Fruit fly (Drosophila melanogaster) S2 (cell line): Measurements from ENCODE around the gene v.

Source experiments
- CG8478 ChIP-seq: fragments of >200 bp; optimal IDR thresholded peaks from 2 replicates; lab custom pipeline; 2018
- CTCF ChIP-seq, 2 experiments: fragments of >200 bp; optimal IDR thresholded peaks; 2 replicates each; lab custom pipeline; 2018

Gene v

DNA sequence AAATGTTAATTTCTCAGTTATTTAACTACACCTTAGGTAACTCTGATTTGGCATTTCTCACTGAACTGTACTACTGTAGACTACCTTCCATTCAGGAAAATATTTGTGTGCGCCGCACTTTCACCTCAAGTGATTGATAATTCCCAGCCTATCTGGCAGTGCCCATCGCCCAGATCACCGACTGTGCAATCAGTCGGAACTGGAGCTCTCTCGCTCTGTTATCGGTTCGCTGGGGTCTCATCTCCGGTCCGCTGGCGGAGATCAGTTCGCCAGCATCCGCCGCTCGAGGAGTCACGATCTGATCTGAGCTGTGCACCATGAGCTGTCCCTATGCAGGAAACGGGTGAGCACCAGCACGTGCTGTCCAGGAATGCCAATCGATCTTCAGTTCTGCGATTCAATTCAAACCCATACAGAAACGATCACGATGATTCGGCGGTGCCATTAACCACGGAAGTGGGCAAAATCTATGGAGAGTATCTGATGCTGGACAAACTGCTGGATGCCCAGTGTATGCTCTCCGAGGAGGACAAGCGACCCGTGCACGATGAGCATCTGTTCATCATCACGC lies at the start of gene v:
v (plus strand) TSS at position 262 of the 571 bp plus-strand sequence.
- TF ChIP-seq CG8478 (lab: Kevin White, UChicago) (no peak), CTCF (optimal IDR thresholded peaks at IDR 0.05; lab: Kevin White, UChicago) (no peak)

DNA sequence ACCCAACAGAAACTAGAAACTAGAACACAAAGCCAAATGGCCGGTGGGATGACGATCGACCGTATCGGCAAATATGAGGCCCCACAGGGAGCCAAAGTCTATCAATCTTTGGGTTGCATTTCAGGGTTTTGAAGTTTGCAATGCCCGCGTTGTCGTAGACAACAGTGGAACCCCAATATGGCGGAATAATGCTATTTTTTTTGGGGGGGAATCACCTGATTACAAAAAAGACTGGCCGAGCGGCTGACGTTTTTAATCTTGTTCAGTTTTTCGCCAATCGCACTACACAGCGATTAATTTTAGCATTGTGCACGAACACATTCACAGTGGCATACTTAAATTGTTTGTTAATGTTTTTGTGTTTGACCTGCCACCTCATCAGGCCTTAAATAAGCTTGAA lies 47.3 kb upstream of the v start:
- TF ChIP-seq CTCF (optimal IDR thresholded peaks at IDR 0.05; lab: Kevin White, UChicago): no peak
- no peak for TF ChIP-seq CG8478 (lab: Kevin White, UChicago)

DNA sequence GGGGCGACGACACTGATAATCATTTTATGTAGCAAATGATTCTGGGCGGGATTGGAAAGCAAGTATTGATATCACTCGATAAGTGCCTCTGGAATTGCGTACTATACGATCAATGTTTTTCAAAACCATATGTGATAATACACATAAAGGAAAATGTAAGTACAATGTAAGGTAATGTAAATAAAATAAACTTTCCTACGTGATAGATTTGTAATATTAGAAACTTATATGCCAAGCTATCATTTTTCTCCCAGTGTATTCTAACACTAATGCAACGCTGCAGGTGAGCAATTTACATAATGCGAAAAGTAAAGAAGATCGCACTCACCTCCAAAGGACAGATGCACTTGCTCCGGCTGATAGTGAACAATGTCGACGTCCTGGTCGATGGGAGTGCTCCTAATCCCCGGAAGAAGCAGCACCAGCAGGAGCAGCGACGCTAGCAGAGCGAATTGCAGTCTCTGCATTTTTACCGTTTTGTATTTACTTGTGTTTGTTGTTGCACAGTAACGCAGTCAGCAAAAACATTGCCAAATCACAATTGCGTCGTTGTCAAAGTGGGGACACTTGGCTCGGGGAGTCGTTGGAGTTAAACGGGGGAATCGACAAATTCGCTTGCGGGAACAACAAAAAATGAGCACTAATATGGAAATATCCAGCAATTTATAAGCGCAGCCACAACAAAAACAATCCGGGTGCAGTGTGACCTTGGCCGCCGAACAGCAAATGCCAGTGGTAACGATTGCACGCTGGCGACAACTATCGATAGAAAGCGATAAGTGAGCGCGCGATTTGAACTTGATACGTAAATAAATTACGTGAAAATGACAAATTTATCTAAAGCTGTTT lies 46.5 kb upstream of the v start, which contains the start of gene CG1637:
CG1637 (minus strand) TSS at position 807 of the 849 bp plus-strand sequence.
- TF ChIP-seq CTCF (optimal IDR thresholded peaks at IDR 0.05; lab: Kevin White, UChicago) (no peak), CG8478 (lab: Kevin White, UChicago) (no peak)

DNA sequence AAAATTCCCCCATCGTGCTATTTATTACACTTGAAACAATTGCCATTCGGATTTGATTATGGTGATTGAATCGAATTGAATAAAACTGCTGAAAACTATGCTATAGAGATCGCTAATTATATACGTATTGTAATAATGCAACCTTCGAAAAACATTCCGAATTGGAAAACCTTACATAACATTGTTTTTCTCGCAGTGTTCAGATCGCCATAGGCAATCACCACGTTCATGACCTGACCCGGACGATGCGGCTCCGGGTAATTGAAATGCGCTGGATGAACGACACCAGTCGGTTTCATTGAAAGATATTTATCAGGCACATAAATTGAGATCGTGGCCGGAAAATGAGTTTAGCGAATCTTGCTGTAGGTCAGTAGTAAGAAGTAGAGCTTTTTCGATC lies 41.0 kb upstream of the v start:
- no peak for TF ChIP-seq CTCF (optimal IDR thresholded peaks at IDR 0.05; lab: Kevin White, UChicago)
- no peak for TF ChIP-seq CG8478 (lab: Kevin White, UChicago)

DNA sequence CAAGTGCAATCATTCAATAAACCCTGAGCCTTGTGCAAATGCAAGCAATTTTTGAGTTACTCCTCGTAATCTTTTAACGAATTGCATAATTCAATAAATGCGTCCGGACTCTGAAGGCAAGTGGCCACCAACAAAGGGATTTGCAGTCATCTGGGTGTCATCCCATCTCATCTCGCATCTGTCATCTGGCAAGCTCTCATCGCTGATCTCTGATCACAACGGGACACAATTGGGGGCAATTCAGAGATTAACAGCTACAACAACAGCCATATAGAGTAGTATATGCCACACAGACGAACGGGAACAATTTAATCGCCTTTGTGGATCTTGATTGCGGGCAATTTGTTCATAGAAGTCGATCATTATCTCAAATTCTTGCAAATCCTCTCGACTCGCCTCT lies 40.0 kb upstream of the v start:
- TF ChIP-seq CTCF (optimal IDR thresholded peaks at IDR 0.05; lab: Kevin White, UChicago) (no peak), CG8478 (lab: Kevin White, UChicago) (no peak)

DNA sequence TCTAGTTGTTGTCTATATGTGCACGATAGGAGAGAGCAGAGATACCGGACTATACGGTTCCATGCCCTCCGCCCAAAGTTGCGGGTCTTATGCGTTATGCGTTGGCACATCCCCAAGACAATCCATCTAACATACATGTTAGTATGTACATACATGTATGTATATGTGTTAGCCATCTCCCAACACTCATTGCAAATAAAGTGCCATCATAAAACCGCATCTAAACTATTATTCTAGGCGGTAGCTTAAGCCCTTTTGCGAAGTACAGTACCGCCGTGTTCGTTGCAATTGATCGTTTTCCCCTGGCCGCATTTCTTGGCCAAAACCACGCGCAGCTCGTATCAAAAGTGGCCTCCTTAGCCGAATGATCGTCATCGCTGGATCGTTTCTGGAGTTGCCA lies 37.4 kb upstream of the v start:
- no peak for TF ChIP-seq CG8478 (lab: Kevin White, UChicago)
- TF ChIP-seq CTCF (optimal IDR thresholded peaks at IDR 0.05; lab: Kevin White, UChicago): no peak

DNA sequence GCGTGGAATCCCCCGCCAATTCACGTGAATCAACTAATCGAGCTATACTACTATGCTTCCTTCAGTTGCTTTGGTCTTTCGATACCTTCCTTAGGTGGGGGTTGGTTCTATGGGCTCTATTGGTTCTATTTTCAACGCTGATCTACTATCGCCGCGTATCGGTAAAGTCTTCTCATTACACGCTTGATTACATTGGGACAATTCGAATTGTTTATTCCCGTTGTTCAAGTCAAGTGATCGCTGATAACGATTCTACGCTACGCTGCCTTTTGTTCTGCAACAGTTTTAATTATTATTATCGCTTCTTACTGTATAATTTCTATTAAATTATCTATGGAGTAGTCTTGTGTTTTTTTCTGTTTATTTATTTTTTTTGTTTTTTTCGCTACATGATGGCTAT lies 36.1 kb upstream of the v start:
- TF ChIP-seq CTCF (optimal IDR thresholded peaks at IDR 0.05; lab: Kevin White, UChicago): no peak
- TF ChIP-seq CG8478 (lab: Kevin White, UChicago): no peak

DNA sequence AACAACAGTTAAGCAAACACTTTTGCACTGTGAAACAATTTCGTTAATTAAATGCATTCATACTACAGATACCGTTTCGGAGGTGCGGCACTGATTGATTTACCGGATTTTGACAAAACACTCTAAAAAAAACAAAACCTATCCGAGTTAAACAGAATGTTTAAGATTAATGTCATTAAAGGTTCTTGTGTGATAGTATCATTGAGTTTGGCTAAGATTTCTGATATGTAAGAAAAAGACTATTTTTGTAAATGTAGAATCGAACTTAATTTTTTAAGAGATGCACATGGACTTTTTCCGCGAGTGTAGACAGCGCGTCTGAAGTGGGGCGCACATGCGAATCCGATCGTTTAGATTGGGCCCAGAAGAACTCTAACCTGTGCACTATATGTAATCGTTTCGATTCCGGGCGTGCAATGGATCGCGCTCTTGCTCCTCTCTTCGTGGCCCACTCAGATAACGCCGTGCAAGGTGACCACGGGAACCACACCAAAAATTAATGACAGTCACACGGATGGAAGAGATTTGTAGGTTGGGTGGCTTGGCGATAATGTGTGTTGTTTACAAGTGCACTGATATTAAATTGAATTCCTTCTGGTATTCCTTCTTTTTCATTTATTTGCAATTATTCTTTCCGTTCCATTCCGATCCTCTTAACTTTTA lies 33.7 kb upstream of the v start:
- TF ChIP-seq CG8478 (lab: Kevin White, UChicago): no peak
- TF ChIP-seq CTCF (optimal IDR thresholded peaks at IDR 0.05; lab: Kevin White, UChicago): no peak

DNA sequence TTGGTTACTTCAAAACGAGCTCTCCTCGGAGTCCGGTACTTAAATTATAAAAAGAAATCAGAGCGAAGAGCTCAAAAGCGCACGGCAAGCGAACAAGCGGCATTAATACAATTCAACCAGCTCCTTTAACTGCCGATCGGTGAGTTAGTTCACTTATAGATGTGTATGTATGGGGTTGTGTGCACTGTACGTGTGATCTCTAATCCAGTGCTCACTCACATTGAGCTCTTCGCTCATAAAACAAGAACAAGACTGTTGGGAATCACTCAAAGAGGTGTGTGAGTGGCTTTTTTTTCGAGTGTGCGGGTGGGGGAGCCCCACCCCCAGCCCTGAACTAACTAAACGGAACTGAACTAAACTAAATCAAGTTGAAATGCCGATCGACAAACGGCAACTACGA lies 32.6 kb upstream of the v start, which contains the start of gene Ork1:
Ork1 (minus strand) TSS at position 101 of the 400 bp plus-strand sequence.
- TF ChIP-seq CTCF (optimal IDR thresholded peaks at IDR 0.05; lab: Kevin White, UChicago): no peak
- TF ChIP-seq CG8478 (lab: Kevin White, UChicago): no peak

DNA sequence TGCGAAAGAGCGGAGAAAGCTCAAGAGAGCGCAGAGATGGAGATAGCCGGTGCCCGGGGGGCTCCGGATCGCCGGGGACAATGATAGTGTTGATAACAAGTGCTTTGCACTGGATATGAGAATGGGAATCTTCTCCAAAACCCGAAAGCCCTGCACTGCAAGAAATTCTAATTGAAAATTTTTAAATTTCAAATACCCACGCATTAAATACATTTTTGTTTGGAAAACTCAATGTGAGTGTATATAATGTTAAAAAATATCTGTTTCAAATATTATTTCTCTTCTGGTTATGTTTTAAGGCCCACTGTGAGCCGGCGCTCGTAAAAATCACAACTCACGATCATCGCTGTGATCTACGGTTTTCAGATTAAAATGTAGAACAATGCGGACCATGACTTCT lies 30.6 kb upstream of the v start:
- TF ChIP-seq CTCF (optimal IDR thresholded peaks at IDR 0.05; lab: Kevin White, UChicago): no peak
- no peak for TF ChIP-seq CG8478 (lab: Kevin White, UChicago)

DNA sequence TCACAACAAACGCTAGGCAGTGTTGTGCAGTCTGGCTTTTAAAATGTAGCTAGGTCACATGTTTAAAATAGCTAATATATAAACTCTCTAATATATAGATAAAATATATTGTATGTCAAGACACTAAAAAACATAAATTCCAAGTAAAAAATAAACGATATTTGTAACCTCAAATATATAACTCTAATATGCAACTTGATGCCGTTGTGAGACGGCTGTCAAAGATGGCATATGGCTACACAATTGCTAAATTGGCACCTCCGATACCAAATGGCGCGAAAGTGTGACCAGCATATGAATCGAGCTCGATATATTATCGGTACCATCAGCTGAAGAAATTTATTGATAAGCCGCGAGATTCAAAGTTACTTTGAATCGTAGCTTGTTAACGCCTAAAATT lies 24.5 kb upstream of the v start, which contains the start of gene CG1582:
CG1582 (minus strand) TSS at position 71 of the 400 bp plus-strand sequence.
- TF ChIP-seq CTCF (optimal IDR thresholded peaks at IDR 0.05; lab: Kevin White, UChicago) (no peak), CG8478 (lab: Kevin White, UChicago) (no peak)

DNA sequence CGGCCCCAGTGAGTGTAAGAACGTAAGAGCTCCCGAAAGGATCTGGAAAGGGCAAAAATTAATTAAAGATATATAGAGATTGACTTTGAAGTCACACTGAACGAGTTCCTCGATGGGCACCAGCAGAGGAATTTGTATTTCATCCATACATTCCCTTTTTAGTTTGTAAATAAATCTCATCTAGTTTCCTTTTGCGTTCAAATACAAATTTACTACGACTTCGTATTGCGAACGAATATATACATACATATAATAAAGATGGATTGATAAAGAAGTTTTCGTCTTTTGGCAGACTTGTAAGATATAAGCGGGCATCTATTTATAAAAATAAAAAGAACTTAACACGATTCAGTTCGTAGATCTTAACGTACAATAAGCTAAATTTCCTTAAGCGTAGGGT lies 24.1 kb upstream of the v start, which contains the start of gene CG15208:
CG15208 (plus strand) TSS at position 301 of the 400 bp plus-strand sequence.
- TF ChIP-seq CG8478 (lab: Kevin White, UChicago) (no peak), CTCF (optimal IDR thresholded peaks at IDR 0.05; lab: Kevin White, UChicago) (no peak)

DNA sequence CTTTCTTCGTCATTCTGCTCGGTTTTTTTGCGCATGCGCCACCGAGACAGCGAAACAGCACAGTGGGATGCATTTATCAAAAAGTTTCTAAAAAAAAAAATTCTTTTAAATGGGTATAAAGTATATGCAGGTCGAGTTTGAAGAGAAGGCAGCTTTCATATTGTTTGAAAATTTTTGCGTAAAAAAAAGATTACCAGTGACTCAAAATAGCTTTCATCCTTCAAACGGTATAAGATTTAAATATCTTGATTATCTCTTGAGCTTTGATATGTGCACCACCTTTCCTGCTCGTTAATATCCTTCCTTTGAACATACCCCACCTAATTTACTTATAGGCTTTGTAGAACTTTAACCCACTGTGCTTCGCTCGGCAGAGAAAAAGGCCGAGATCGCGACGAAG lies 18.7 kb upstream of the v start:
- no peak for TF ChIP-seq CG8478 (lab: Kevin White, UChicago)
- no peak for TF ChIP-seq CTCF (optimal IDR thresholded peaks at IDR 0.05; lab: Kevin White, UChicago)

DNA sequence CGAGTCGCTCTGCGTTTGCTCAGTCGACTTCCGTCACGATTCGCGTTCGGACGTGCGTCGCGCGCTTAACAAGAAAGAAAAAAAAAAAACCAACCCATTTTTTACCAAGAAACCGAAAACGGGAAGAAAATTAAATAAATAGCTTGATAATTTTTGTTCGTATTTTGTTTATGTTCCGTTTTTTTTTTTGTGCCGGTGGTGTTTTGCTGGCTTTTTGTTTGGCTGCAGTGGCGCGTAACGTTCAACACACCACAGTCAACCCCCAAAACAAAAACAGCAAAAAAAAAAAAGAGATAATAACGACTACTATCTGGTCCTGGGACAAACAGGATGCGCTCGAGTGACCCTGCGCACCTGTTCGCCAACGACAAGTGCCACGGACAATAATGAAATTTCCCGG lies 18.3 kb upstream of the v start, which contains the start of gene CG43901:
CG43901 (plus strand) TSS at position 301 of the 400 bp plus-strand sequence.
- TF ChIP-seq CG8478 (lab: Kevin White, UChicago) (no peak), CTCF (optimal IDR thresholded peaks at IDR 0.05; lab: Kevin White, UChicago) (no peak)
